Fruit fly (Drosophila melanogaster) whole organism, larva: ENCODE data around the gene mod.

ENCODE experiments used
- noc ChIP-seq: fragments of 200-800 bp; sonication (Bioruptor generic); optimal IDR thresholded peaks from 3 replicates; lab custom pipeline; 2019; ENCODE audit warnings: missing biosample characterization, mild to moderate bottlenecking, missing genetic modification characterization, moderate library complexity

The mod gene

DNA sequence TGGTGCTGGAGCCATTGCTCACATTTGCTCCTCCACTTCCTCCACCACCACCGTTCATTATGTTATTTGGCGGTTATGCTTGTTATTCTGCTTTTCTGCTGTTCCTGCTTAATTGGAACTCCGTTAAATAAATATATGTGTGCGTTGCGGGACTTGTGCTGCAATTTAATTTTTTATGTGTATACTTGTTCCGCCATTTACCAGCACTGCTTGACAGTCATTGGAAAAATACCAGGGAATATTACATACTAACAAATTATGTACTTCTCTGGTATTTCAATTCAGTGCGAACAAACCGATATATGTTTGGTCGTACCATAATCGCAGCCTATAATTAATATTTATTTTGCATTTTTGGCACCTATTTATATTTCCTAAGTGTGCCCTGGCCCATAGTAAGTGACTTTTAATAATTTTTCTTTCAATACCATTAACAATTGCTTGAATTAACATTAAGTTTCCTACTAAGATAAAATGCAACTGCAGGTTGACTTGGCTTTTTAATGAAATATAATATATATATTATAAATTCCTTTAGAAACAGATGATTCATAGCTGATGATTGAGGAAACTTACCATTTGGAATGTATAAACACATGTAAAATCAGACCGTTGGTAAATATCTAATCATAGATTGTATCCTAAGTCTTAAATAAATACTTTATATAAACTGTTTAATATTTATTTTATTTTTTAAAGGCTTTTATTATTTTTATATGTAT is at the start of gene mod, which contains the start of gene krz:
mod (plus strand) TSS at position 279 of the 722 bp plus-strand sequence.
krz (minus strand) TSS at position 212 of the 722 bp plus-strand sequence.
- no peak for TF ChIP-seq noc (tag; lab: Kevin White, UChicago)

dm6 chr3R:32006330-32006729 is 45.5 kb upstream of the mod start:
- no peak for TF ChIP-seq noc (tag; lab: Kevin White, UChicago)

DNA sequence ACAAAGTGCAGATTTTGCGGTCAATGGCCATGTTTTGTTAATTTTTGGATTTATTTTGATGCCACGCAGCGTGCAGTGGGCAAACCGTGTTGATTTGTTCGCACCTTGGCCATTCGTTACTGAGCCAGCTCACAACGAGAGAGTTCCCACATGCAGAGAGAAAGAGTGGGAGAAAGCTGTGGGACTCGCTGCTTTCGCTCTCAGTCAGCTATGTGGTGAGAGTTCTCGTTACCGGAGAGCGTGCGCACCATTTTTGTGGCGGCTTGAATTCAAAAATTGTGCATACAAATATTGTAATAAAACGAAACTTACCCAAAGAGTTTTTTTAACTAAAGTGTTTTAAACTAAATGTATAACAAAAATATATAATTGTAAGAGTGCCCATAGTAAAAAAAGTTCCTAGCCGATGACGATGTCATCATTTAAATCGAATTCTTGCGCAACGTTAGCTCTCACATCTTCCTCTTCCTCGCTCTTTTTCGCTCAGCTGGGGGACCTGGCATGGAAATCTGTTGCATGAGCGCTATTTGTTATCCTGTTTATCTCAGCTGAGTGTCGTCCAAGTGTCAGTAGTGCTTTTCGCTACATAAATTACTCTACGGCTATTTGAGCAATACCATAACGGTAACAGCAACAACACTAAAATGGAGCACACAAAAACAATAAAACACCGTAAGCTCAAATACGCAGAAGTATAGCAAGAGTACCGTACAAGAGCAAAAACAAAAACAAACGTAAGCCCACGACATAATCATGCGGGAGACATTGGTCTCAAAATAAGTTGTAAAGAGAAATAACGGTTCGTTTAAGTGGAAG is 36.3 kb upstream of the mod start, which contains the start of gene heph:
heph (minus strand) TSS at position 121 of the 816 bp plus-strand sequence.
- TF ChIP-seq noc (tag; lab: Kevin White, UChicago): no peak

- no peak for TF ChIP-seq noc (tag; lab: Kevin White, UChicago)
Observed at dm6 chr3R:32022088-32022487, 29.8 kb upstream of the mod start.

DNA sequence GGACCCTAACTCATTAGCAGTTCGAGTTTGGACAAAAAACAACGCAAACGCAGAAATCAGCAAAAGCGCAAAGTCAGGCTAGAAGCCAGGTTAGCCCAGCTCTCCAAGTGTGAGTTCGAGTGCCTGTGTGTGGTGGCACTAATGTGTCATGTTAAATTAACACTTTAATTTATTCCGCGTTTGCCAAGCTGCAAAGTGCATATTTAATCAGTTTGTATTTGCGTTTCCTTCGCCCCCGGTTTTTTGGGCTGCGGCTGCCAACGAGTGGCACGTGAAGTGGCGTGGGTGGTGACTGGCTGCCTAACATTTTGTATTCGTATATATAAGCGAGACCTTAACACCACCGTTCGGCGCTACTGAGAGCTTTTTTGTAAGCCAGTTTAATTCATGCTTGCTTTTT is 22.7 kb upstream of the mod start:
- TF ChIP-seq noc (tag; lab: Kevin White, UChicago): no peak

DNA sequence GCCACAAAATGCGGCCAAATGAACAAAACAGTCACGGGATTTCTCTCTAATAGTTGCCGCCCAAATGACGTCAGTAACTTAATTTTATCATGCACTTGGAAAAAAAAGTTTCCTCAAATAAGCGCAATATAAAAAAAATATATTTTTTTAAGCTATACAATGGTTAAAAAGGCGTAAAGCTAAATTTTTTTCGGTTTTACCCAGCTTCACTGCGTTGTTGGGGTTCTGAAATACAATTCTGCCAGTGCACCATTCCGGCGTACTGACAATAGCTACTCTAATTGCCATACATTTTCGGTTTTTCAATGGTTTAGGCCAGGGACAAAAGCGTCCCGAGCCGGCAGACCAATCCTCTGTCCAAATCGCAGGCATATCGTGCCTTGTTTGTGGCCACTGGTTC is 19.0 kb upstream of the mod start:
- TF ChIP-seq noc (tag; lab: Kevin White, UChicago): no peak

dm6 chr3R:32038030-32038429 is 13.8 kb upstream of the mod start, which contains the start of gene Pos:
Gene Pos (plus strand): TSS chr3R:32038330.
- no peak for TF ChIP-seq noc (tag; lab: Kevin White, UChicago)

DNA sequence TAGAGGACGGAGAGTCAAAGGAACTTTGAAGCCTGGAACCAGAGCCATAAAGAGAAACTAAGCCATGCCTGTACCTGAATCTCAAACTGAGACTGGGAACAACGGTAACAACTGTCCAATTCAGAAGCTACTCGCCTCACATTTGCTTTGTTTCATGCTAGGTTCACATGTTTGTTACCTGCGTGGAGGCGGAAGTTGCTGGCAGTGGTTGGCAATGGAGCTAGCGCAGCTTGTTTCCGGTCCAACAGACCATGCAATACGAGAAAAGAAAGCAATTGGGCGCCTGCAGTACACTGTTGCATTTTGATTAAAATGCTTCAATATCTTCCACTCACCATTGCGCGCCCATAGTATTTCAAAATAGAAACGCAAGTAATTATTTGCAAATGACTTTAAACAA is 8.1 kb upstream of the mod start:
- TF ChIP-seq noc (tag; lab: Kevin White, UChicago): no peak

- no peak for TF ChIP-seq noc (tag; lab: Kevin White, UChicago)
Observed at dm6 chr3R:32046658-32047057, 5.2 kb upstream of the mod start.

- TF ChIP-seq noc (tag; lab: Kevin White, UChicago): no peak
Observed at dm6 chr3R:32050685-32051084, 1.2 kb upstream of the mod start.

dm6 chr3R:32052504-32052815 is 600 bp downstream of the mod start:
- no peak for TF ChIP-seq noc (tag; lab: Kevin White, UChicago)

DNA sequence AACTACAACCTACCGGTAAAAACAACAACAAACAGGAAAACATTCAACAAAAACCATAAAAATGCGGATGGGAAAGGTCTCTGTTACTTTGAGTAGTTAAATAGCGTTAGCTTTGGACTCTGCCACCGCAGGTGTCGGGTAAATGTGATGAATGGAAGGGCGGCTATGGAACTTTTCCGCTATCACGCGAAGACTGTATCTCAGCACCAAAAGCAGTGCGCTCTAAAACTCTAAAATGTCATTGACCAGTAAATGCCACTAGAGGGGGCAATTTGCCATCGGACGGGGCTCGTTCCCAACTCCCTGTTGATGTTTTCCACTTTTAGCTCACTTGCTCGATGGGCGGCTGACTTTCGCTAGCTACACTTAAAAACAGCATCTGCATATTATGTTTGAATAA is 8.4 kb downstream of the mod start:
- TF ChIP-seq noc (tag; lab: Kevin White, UChicago): no peak

dm6 chr3R:32068110-32068685 is 16.3 kb downstream of the mod start, which contains the start of gene Map205:
Gene Map205 (minus strand): TSS chr3R:32068441.
- no peak for TF ChIP-seq noc (tag; lab: Kevin White, UChicago)
